Fruit fly (Drosophila melanogaster): ENCODE measurements around the gene Sbp2.

Sbp2 gene

DNA sequence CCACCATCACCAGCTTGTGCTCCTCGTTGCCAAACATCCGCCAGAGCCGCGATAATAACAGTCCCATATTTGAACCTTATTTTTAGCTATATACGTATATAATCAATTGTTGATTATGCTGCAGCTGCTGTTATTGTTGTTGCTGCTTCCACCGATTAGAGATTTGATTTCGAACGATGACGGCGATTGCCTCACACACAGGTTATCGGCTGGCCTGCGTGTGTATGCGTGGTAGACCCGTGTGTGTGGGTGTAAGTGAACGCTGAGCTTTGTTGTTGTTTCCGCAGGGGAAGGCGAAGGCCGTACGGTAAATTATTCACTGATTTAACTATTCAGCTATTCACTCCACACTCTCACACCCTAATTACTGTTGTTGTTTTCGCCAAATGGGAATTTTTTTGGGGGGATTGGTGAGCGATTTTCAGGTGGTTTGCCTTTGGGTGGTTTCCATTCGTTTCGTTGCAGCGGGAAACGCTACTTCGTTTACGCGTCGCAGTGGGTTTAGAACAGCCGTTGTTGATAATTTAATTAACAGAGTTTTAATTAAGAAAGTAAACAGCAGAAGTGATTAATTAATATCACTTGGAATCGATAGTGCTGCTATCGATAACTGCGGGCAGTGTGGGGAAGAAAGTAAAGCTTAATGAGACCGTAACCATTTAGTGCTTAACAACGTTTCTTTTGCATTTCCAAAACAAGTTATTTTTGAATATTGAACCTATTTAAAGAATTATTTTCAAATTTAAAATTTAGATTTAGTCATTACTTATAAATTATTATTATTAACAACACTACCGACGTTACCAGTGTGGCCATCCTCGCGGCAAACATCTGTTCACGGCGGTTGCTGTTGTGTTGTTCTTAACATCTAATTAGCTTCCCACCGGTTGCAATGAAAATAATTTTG is 4.5 kb upstream of the Sbp2 start, which contains the start of the genes Arl5 and CG13671 (continued):
- peak; percentile 69 for TF ChIP-seq Hr4 (GFP tag; optimal IDR thresholded peaks at IDR 0.05)
- TF ChIP-seq CG32006 (GFP tag; optimal IDR thresholded peaks at IDR 0.05) = no peak
- no peak for TF ChIP-seq CG6276 (GFP tag; optimal IDR thresholded peaks at IDR 0.05)
- TF ChIP-seq Hr39 (GFP tag; optimal IDR thresholded peaks at IDR 0.05) = peak; percentile 72
- TF ChIP-seq CG4318 (GFP tag; optimal IDR thresholded peaks at IDR 0.05) = no peak
- peak in 1 of 2 experiments; percentile 40 for TF ChIP-seq ss (GFP tag; optimal IDR thresholded peaks at IDR 0.05)
- 0 out of 2 replicates have a peak, but pooled peaks have one; percentile 48 for TF ChIP-seq CG11294 (GFP tag; IDR thresholded peaks at IDR 0.05)
- no peak for TF ChIP-seq Met (GFP tag; optimal IDR thresholded peaks at IDR 0.05)
- peak; percentile 87 for TF ChIP-seq CG10631 (GFP tag; optimal IDR thresholded peaks at IDR 0.05)
- peak; percentile 63 for TF ChIP-seq Ets96B (tag; optimal IDR thresholded peaks at IDR 0.05)
- peak; percentile 67 for TF ChIP-seq CG11902 (GFP tag; optimal IDR thresholded peaks at IDR 0.05)
- peak; percentile 51 for TF ChIP-seq CG3032 (tag; optimal IDR thresholded peaks at IDR 0.05)
- TF ChIP-seq Sox102F (GFP tag; optimal IDR thresholded peaks at IDR 0.05) = no peak

DNA sequence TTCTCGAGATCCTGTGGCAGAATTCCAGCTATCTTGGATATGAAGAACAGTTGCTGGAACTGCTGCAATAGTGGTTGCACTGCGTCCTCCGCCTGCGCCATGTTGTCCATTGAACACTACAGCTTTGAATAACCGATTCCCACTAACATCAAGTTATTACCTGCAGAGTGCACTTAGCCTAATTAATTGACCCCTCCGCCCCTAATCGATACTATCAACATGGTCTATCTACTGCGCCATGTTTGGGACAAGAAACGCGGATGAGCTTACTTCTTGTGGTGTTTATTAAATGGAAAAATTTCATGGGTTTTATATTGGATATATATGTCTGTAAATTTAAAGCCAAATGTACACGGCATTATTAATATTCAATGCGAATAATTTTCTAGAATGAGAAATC is 2.9 kb downstream of the Sbp2 start, which contains the start of gene Gr66a:
Gr66a (minus strand) TSS at position 101 of the 400 bp plus-strand sequence.
- TF ChIP-seq CG31627 (GFP tag; optimal IDR thresholded peaks at IDR 0.05) = no peak
- TF ChIP-seq CG1621 (tag; optimal IDR thresholded peaks at IDR 0.05) = no peak
- no peak for TF ChIP-seq eg (GFP tag; IDR thresholded peaks at IDR 0.05)

DNA sequence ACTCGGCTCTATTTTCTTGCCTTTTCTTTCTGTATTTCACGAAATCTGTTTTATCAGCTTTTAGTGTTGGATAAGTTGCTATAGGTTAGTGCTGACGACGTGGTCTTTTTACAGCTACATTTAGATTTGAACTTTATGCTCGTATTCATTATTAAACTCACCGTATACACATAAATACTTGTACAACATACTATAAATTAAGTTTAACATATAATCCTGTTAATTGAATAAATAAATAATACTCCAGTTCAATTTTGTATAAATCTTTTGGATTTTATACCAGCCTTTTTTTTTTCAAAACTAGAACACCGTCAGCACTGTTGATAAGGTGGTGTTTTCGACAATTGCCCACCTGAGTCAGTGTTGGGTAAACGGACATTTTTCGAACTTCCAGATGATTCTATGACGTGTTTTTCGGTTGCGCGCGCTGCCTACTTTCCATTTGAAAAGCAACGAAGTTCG is 5.0 kb downstream of the Sbp2 start, which contains the start of gene BI-1:
BI-1 (minus strand) TSS at position 51 of the 462 bp plus-strand sequence.
- TF ChIP-seq CG34406 (GFP tag; optimal IDR thresholded peaks at IDR 0.05) (no peak), fd85E (GFP tag; optimal IDR thresholded peaks at IDR 0.05) (peak; percentile 38), CG8119 (GFP tag; IDR thresholded peaks at IDR 0.05) (peak; percentile 22; the same call in 1 of the 3 replicates), svp (GFP tag) (no peak), net (GFP tag; optimal IDR thresholded peaks at IDR 0.05) (no peak), dsx (GFP tag; optimal IDR thresholded peaks at IDR 0.05; ENCODE audit: poor library complexity, severe bottlenecking) (peak; percentile 67), CG6854 (GFP tag; optimal IDR thresholded peaks at IDR 0.05) (no peak), CG11762 (GFP tag; optimal IDR thresholded peaks at IDR 0.05; ENCODE audit: insufficient read depth) (peak; percentile 43), Ets96B (tag; optimal IDR thresholded peaks at IDR 0.05) (peak; percentile 39), esn (GFP tag; optimal IDR thresholded peaks at IDR 0.05) (peak; percentile 75), Hr4 (GFP tag; optimal IDR thresholded peaks at IDR 0.05) (no peak), Sox15 (GFP tag; optimal IDR thresholded peaks at IDR 0.05) (peak; percentile 19), CG3919 (GFP tag; optimal IDR thresholded peaks at IDR 0.05) (no peak), fkh (GFP tag; optimal IDR thresholded peaks at IDR 0.05) (no peak), CG8319 (GFP tag; optimal IDR thresholded peaks at IDR 0.05) (peak; percentile 63), CG4318 (GFP tag; optimal IDR thresholded peaks at IDR 0.05) (no peak), dac (GFP tag; optimal IDR thresholded peaks at IDR 0.05) (no peak), fd59A (GFP tag; optimal IDR thresholded peaks at IDR 0.05) (peak; percentile 16), CG6792 (GFP tag; optimal IDR thresholded peaks at IDR 0.05) (peak; percentile 37), CG8632 (GFP tag; optimal IDR thresholded peaks at IDR 0.05) (peak; percentile 40), CG1621 (tag; optimal IDR thresholded peaks at IDR 0.05) (no peak), lz (GFP tag; optimal IDR thresholded peaks at IDR 0.05) (peak; percentile 69), Sox14 (GFP tag; optimal IDR thresholded peaks at IDR 0.05) (peak; percentile 28), OdsH (GFP tag; optimal IDR thresholded peaks at IDR 0.05) (no peak), Eip78C (GFP tag) (peak; percentile 80), spab (GFP tag; optimal IDR thresholded peaks at IDR 0.05) (no peak), CG16779 (tag; optimal IDR thresholded peaks at IDR 0.05) (no peak), CG6276 (GFP tag; optimal IDR thresholded peaks at IDR 0.05) (no peak), topi (GFP tag; optimal IDR thresholded peaks at IDR 0.05) (peak; percentile 75), pdm3 (GFP tag; optimal IDR thresholded peaks at IDR 0.05) (no peak), cyc (GFP tag; optimal IDR thresholded peaks at IDR 0.05) (peak; percentile 59), CG31627 (GFP tag; optimal IDR thresholded peaks at IDR 0.05) (peak; percentile 22), CG10631 (GFP tag; optimal IDR thresholded peaks at IDR 0.05) (no peak), CG11294 (GFP tag; IDR thresholded peaks at IDR 0.05) (no peak), CG7368 (GFP tag; optimal IDR thresholded peaks at IDR 0.05) (no peak), CG6808 (GFP tag; optimal IDR thresholded peaks at IDR 0.05) (peak; percentile 52), Gug (GFP tag; IDR thresholded peaks at IDR 0.05) (no peak), CG3032 (tag; optimal IDR thresholded peaks at IDR 0.05) (peak; percentile 66)
